Fruit fly (Drosophila melanogaster) whole organism, embryonic: ENCODE results near the gene CG1640.
A peak's percentile ranks its signal among the peaks of the same experiment; 100 is the strongest.

Experiments used
- Antp ChIP-seq: fragments of 200-800 bp; sonication (Bioruptor generic); optimal IDR thresholded peaks from 3 replicates; lab custom pipeline; 2016; ENCODE audit warnings: missing biosample characterization, missing genetic modification characterization
- Awh ChIP-seq: fragments of 200-800 bp; sonication (Bioruptor generic); IDR thresholded peaks from 2 replicates; pipeline ENCODE4, ENCODE4 v1.3.6; 2022; ENCODE audit warnings: missing biosample characterization, missing genetic modification characterization
- CG10209 ChIP-seq: fragments of 200-800 bp; sonication (Bioruptor generic); optimal IDR thresholded peaks from 3 replicates; lab custom pipeline; 2017; ENCODE audit warnings: missing biosample characterization, mild to moderate bottlenecking, missing genetic modification characterization, missing genetic modification reagents
- CG10431 ChIP-seq: fragments of 200-800 bp; sonication (Bioruptor generic); optimal IDR thresholded peaks from 3 replicates; lab custom pipeline; 2018; ENCODE audit warnings: missing biosample characterization, mild to moderate bottlenecking, missing genetic modification characterization
- CG11695 ChIP-seq: fragments of 200-800 bp; sonication (Bioruptor generic); IDR thresholded peaks from 3 replicates; pipeline ENCODE4 v1.3.6; 2022; ENCODE audit warnings: missing biosample characterization, missing genetic modification characterization
- CG12299 ChIP-seq: fragments of 200-800 bp; sonication (Bioruptor generic); optimal IDR thresholded peaks from 2 replicates; lab custom pipeline; 2018; ENCODE audit warnings: missing biosample characterization, mild to moderate bottlenecking, missing genetic modification characterization
- CG12744 ChIP-seq: fragments of 200-800 bp; sonication (Bioruptor generic); optimal IDR thresholded peaks from 2 replicates; lab custom pipeline; 2016; ENCODE audit warnings: missing biosample characterization, missing genetic modification characterization
- CG13123 ChIP-seq: fragments of 200-800 bp; sonication (Bioruptor generic); optimal IDR thresholded peaks from 2 replicates; lab custom pipeline; 2016; ENCODE audit warnings: missing biosample characterization, missing genetic modification characterization
- CG13775 ChIP-seq: fragments of 200-800 bp; sonication (Bioruptor generic); optimal IDR thresholded peaks from 3 replicates; lab custom pipeline; 2017; ENCODE audit warnings: missing biosample characterization, mild to moderate bottlenecking, missing genetic modification characterization
- CG14965 ChIP-seq: fragments of 200-800 bp; sonication (Bioruptor generic); optimal IDR thresholded peaks from 2 replicates; lab custom pipeline; 2016; ENCODE audit warnings: missing biosample characterization, missing genetic modification characterization, borderline replicate concordance
- CG15073 ChIP-seq: fragments of 200-800 bp; sonication (Bioruptor generic); optimal IDR thresholded peaks from 2 replicates; lab custom pipeline; 2016; ENCODE audit warnings: missing biosample characterization, missing genetic modification characterization
- CG15479 ChIP-seq: fragments of 200-800 bp; sonication (Bioruptor generic); optimal IDR thresholded peaks from 3 replicates; lab custom pipeline; 2019; ENCODE audit warnings: missing biosample characterization, mild to moderate bottlenecking, missing genetic modification characterization, moderate library complexity
- CG15514 ChIP-seq: fragments of 200-800 bp; sonication (Bioruptor generic); optimal IDR thresholded peaks from 3 replicates; lab custom pipeline; 2017; ENCODE audit warnings: missing biosample characterization, missing genetic modification characterization, mild to moderate bottlenecking, moderate library complexity, missing genetic modification reagents
- CG17186 ChIP-seq: fragments of 200-800 bp; sonication (Bioruptor generic); optimal IDR thresholded peaks from 3 replicates; lab custom pipeline; 2017; ENCODE audit warnings: missing biosample characterization, missing genetic modification reagents, missing genetic modification characterization
- CG17829 ChIP-seq: fragments of 200-800 bp; optimal IDR thresholded peaks from 2 replicates; lab custom pipeline; 2019; ENCODE audit warnings: missing biosample characterization, mild to moderate bottlenecking, missing genetic modification characterization, moderate library complexity
- CG18599 ChIP-seq: fragments of 200-800 bp; sonication (Bioruptor generic); optimal IDR thresholded peaks from 3 replicates; lab custom pipeline; 2017; ENCODE audit warnings: missing biosample characterization, missing genetic modification characterization, mild to moderate bottlenecking, moderate library complexity, missing genetic modification reagents
- CG18764 ChIP-seq: fragments of 200-800 bp; sonication (Bioruptor generic); optimal IDR thresholded peaks from 3 replicates; lab custom pipeline; 2016; ENCODE audit warnings: missing biosample characterization, missing genetic modification characterization
- CG2875 ChIP-seq: fragments of 200-800 bp; sonication (Bioruptor generic); optimal IDR thresholded peaks from 2 replicates; lab custom pipeline; 2017; ENCODE audit warnings: missing biosample characterization, mild to moderate bottlenecking, missing genetic modification characterization, missing genetic modification reagents
- CG31224 ChIP-seq: fragments of 200-800 bp; sonication (Bioruptor generic); IDR thresholded peaks from 2 replicates; pipeline ENCODE4 v1.3.6; 2022; ENCODE audit warnings: missing biosample characterization, missing genetic modification characterization
- CG33213 ChIP-seq: fragments of 200-800 bp; sonication (Bioruptor generic); optimal IDR thresholded peaks from 3 replicates; lab custom pipeline; 2016; ENCODE audit warnings: missing biosample characterization, missing genetic modification characterization
- CG3407 ChIP-seq: fragments of 200-800 bp; sonication (Bioruptor generic); optimal IDR thresholded peaks from 2 replicates; lab custom pipeline; 2018; ENCODE audit warnings: missing biosample characterization, mild to moderate bottlenecking, missing genetic modification characterization
- CG3838 ChIP-seq: fragments of 200-800 bp; sonication (Bioruptor generic); optimal IDR thresholded peaks from 3 replicates; lab custom pipeline; 2016; ENCODE audit warnings: missing biosample characterization, missing genetic modification characterization
- CG4404 ChIP-seq: fragments of 200-800 bp; sonication (Bioruptor generic); IDR thresholded peaks from 2 replicates; pipeline ENCODE4 v1.3.6; 2022; ENCODE audit warnings: missing biosample characterization, missing genetic modification characterization
- CG7372 ChIP-seq: fragments of 200-800 bp; sonication (Bioruptor generic); IDR thresholded peaks from 2 replicates; pipeline ENCODE4 v1.3.6; 2022; ENCODE audit warnings: missing biosample characterization, missing genetic modification characterization
- CG8388 ChIP-seq: fragments of 200-800 bp; sonication (Bioruptor generic); optimal IDR thresholded peaks from 2 replicates; lab custom pipeline; 2019; ENCODE audit warnings: missing biosample characterization, mild to moderate bottlenecking, missing genetic modification characterization, moderate library complexity
- CG8478 ChIP-seq: fragments of >200 bp; optimal IDR thresholded peaks from 2 replicates; lab custom pipeline; 2018
- E2f2 ChIP-seq: fragments of 200-800 bp; sonication (Bioruptor generic); IDR thresholded peaks from 2 replicates; pipeline ENCODE4 v1.3.6; 2022; ENCODE audit warnings: missing biosample characterization, missing genetic modification characterization
- Elba2 ChIP-seq: fragments of 200-800 bp; sonication (Bioruptor generic); optimal IDR thresholded peaks from 3 replicates; lab custom pipeline; 2016; ENCODE audit warnings: missing biosample characterization, missing genetic modification characterization
- Fer1 ChIP-seq: fragments of 200-800 bp; sonication (Bioruptor generic); optimal IDR thresholded peaks from 2 replicates; lab custom pipeline; 2017; ENCODE audit warnings: missing biosample characterization, mild to moderate bottlenecking, missing genetic modification characterization
- H15 ChIP-seq: fragments of 200-800 bp; sonication (Bioruptor generic); IDR thresholded peaks from 3 replicates; pipeline ENCODE4 v1.3.6; 2022; ENCODE audit warnings: missing biosample characterization, missing genetic modification characterization
- Hr78 ChIP-seq, 2 experiments: fragments of 200-800 bp in 1 of 2; fragments of >200 bp in 1 of 2; sonication (Bioruptor generic) in 1 of 2; optimal IDR thresholded peaks; 2 replicates each; lab custom pipeline; 2017 to 2019; ENCODE audit warnings: missing biosample characterization in 2 of 2, missing genetic modification characterization in 2 of 2, mild to moderate bottlenecking in 1 of 2, moderate library complexity in 1 of 2
- Mad ChIP-seq: fragments of 200-800 bp; sonication (Bioruptor generic); optimal IDR thresholded peaks from 2 replicates; lab custom pipeline; 2016; ENCODE audit warnings: missing biosample characterization, missing genetic modification characterization
- NC2α ChIP-seq: fragments of 200-800 bp; sonication (Bioruptor generic); optimal IDR thresholded peaks from 2 replicates; lab custom pipeline; 2016; ENCODE audit warnings: missing biosample characterization, missing genetic modification characterization
- Opbp ChIP-seq: fragments of 200-800 bp; sonication (Bioruptor generic); IDR thresholded peaks from 3 replicates; pipeline ENCODE4 v1.3.6; 2022; ENCODE audit warnings: missing biosample characterization, missing genetic modification characterization; ENCODE audit not compliant: partially characterized antibody
- Sin3A ChIP-seq: fragments of >200 bp; optimal IDR thresholded peaks from 2 replicates; lab custom pipeline; 2018
- Sry-δ ChIP-seq: fragments of 200-800 bp; sonication (Bioruptor generic); optimal IDR thresholded peaks from 2 replicates; lab custom pipeline; 2016; ENCODE audit warnings: missing biosample characterization, missing genetic modification characterization
- ac ChIP-seq: fragments of 200-800 bp; sonication (Bioruptor generic); optimal IDR thresholded peaks from 3 replicates; lab custom pipeline; 2017; ENCODE audit warnings: missing biosample characterization, mild to moderate bottlenecking, missing genetic modification characterization
- ase ChIP-seq: fragments of 200-800 bp; sonication (Bioruptor generic); IDR thresholded peaks from 3 replicates; pipeline ENCODE4 v1.3.6; 2022; ENCODE audit warnings: missing biosample characterization, missing genetic modification characterization
- cg ChIP-seq: fragments of 200-800 bp; sonication (Bioruptor generic); optimal IDR thresholded peaks from 3 replicates; lab custom pipeline; 2019; ENCODE audit warnings: missing biosample characterization, mild to moderate bottlenecking, missing genetic modification characterization, moderate library complexity
- ftz-f1 ChIP-seq: fragments of 200-800 bp; sonication (Bioruptor generic); optimal IDR thresholded peaks from 2 replicates; lab custom pipeline; 2016; ENCODE audit warnings: missing biosample characterization, missing genetic modification characterization
- hb ChIP-seq: fragments of 200-800 bp; sonication (Bioruptor generic); IDR thresholded peaks from 3 replicates; pipeline ENCODE4 v1.3.6; 2022; ENCODE audit warnings: missing biosample characterization, missing genetic modification characterization; ENCODE audit not compliant: partially characterized antibody
- hth ChIP-seq: fragments of >200 bp; optimal IDR thresholded peaks from 2 replicates; lab custom pipeline; 2017; ENCODE audit warnings: inconsistent platforms
- lbe ChIP-seq: fragments of 200-800 bp; sonication (Bioruptor generic); optimal IDR thresholded peaks from 2 replicates; lab custom pipeline; 2016; ENCODE audit warnings: missing biosample characterization, mild to moderate bottlenecking, missing genetic modification characterization
- mirr ChIP-seq: fragments of 200-800 bp; sonication (Bioruptor generic); optimal IDR thresholded peaks from 3 replicates; lab custom pipeline; 2018; ENCODE audit warnings: missing biosample characterization, mild to moderate bottlenecking, missing genetic modification characterization
- nerfin-1 ChIP-seq: fragments of 200-800 bp; sonication (Bioruptor generic); optimal IDR thresholded peaks from 3 replicates; lab custom pipeline; 2019; ENCODE audit warnings: missing biosample characterization, mild to moderate bottlenecking, missing genetic modification characterization, moderate library complexity
- rib ChIP-seq: fragments of 200-800 bp; sonication (Bioruptor generic); IDR thresholded peaks from 2 replicates; pipeline ENCODE4 v1.3.6; 2022; ENCODE audit warnings: missing biosample characterization, missing genetic modification characterization
- row ChIP-seq: fragments of 200-800 bp; sonication (Bioruptor generic); IDR thresholded peaks from 3 replicates; pipeline ENCODE4 v1.3.6; 2022; ENCODE audit warnings: missing biosample characterization, missing genetic modification characterization
- salm ChIP-seq: fragments of 200-800 bp; sonication (Bioruptor generic); optimal IDR thresholded peaks from 2 replicates; lab custom pipeline; 2018; ENCODE audit warnings: missing biosample characterization, mild to moderate bottlenecking, missing genetic modification characterization
- tna ChIP-seq: fragments of 200-800 bp; sonication (Bioruptor generic); IDR thresholded peaks from 2 replicates; pipeline ENCODE4 v1.3.6; 2022; ENCODE audit warnings: missing biosample characterization, missing genetic modification characterization; ENCODE audit not compliant: partially characterized antibody
- vfl ChIP-seq: fragments of 200-800 bp; sonication (Bioruptor generic); optimal IDR thresholded peaks from 2 replicates; lab custom pipeline; 2016; ENCODE audit warnings: missing biosample characterization, missing genetic modification characterization

CG1640 gene

dm6 chrX:13384583-13385342 lies 14.4 kb downstream of the CG1640 start, which contains the start of the genes Rbp1-like and Tim9a (continued):
- TF ChIP-seq CG10209 (GFP tag; lab: Kevin White, UChicago) = peak; percentile 28
- no peak for TF ChIP-seq CG12299
- TF ChIP-seq CG8478 = no peak
- TF ChIP-seq Sry-δ (GFP tag; lab: Kevin White, UChicago) = peak; percentile 52
- TF ChIP-seq vfl (GFP tag; lab: Kevin White, UChicago) = no peak
- TF ChIP-seq salm = no peak
- TF ChIP-seq CG15479 (GFP tag; lab: Kevin White, UChicago) = no peak
- TF ChIP-seq Opbp = peak; percentile 59; the same call in 2 of the 3 replicates
- TF ChIP-seq CG13775 (GFP tag; lab: Kevin White, UChicago) = peak; percentile 41
- TF ChIP-seq CG7372 (GFP tag; lab: Robert Waterston, UW) = no peak
- TF ChIP-seq Elba2 (GFP tag; lab: Kevin White, UChicago) = no peak
- TF ChIP-seq nerfin-1 = no peak
- TF ChIP-seq CG15073 = no peak
- TF ChIP-seq H15 = no peak
- no peak for TF ChIP-seq CG12744
- peak; percentile 51 for TF ChIP-seq CG17829
- no peak for TF ChIP-seq CG8388
- TF ChIP-seq NC2α = no peak
- no peak for TF ChIP-seq cg (GFP tag; lab: Kevin White, UChicago)
- TF ChIP-seq CG14965 (GFP tag; lab: Kevin White, UChicago) = no peak
- TF ChIP-seq CG10431 (GFP tag; lab: Kevin White, UChicago) = peak; percentile 36
- TF ChIP-seq Antp (GFP tag; lab: Kevin White, UChicago) = no peak
- TF ChIP-seq Hr78 (GFP tag; optimal IDR thresholded peaks at IDR 0.05; lab: Kevin White, UChicago) = no peak
- no peak for TF ChIP-seq ase (GFP tag; lab: Robert Waterston, UW)
- TF ChIP-seq CG13123 (GFP tag; lab: Kevin White, UChicago) = no peak
- TF ChIP-seq Fer1 = peak; percentile 43
- no peak for TF ChIP-seq CG33213 (GFP tag; lab: Kevin White, UChicago)
- TF ChIP-seq mirr (GFP tag; lab: Kevin White, UChicago) = no peak
- TF ChIP-seq CG4404 (GFP tag; lab: Robert Waterston, UW) = no peak
- no peak for TF ChIP-seq CG11695 (GFP tag; lab: Robert Waterston, UW)
- peak; percentile 16 for TF ChIP-seq lbe
- TF ChIP-seq hb (GFP tag; lab: Robert Waterston, UW) = peak; percentile 45; the same call in 2 of the 3 replicates
- TF ChIP-seq CG3838 (GFP tag; lab: Kevin White, UChicago) = no peak
- TF ChIP-seq CG18764 = peak; percentile 26
- TF ChIP-seq ftz-f1 (GFP tag; lab: Kevin White, UChicago) = no peak
- TF ChIP-seq CG2875 (GFP tag; lab: Kevin White, UChicago) = no peak
- TF ChIP-seq CG15514 (GFP tag; lab: Kevin White, UChicago) = peak; percentile 71
- TF ChIP-seq row (GFP tag; lab: Robert Waterston, UW) = peak; percentile 75
- no peak for TF ChIP-seq CG31224 (GFP tag; lab: Robert Waterston, UW)
- peak; percentile 74 for TF ChIP-seq Sin3A (lab: Kevin White, UChicago)
- no peak for TF ChIP-seq ac (GFP tag; lab: Kevin White, UChicago)
- no peak for TF ChIP-seq Awh
- TF ChIP-seq rib (GFP tag; lab: Robert Waterston, UW) = no peak
- TF ChIP-seq CG3407 (GFP tag; lab: Kevin White, UChicago) = no peak
- TF ChIP-seq CG17186 (GFP tag; lab: Kevin White, UChicago) = peak; percentile 77
- TF ChIP-seq tna = peak; percentile 43; the same call in 1 of the 2 replicates
- peak; percentile 57 for TF ChIP-seq E2f2 (GFP tag; lab: Robert Waterston, UW)
- peak; percentile 15 for TF ChIP-seq Mad (GFP tag; lab: Kevin White, UChicago)
- TF ChIP-seq hth (lab: Kevin White, UChicago) = no peak
- peak; percentile 63 for TF ChIP-seq CG18599
